Worm (Caenorhabditis elegans): ENCODE data around the gene ZK637.4.

Gene ZK637.4

ce11 chrIII:8887184-8887801 lies 6.3 kb upstream of the ZK637.4 start, which contains the start of gene famh-136 (continued):
- peak; percentile 44 for TF ChIP-seq nhr-11 (tag; optimal IDR thresholded peaks at IDR 0.05)
- no peak for TF ChIP-seq ama-1 (optimal IDR thresholded peaks at IDR 0.05)
- TF ChIP-seq lin-13 (GFP tag; optimal IDR thresholded peaks at IDR 0.05), result peak; percentile 68
- TF ChIP-seq C04F5.9 (tag; optimal IDR thresholded peaks at IDR 0.05), result peak; percentile 93
- no peak for TF ChIP-seq zag-1 (tag; optimal IDR thresholded peaks at IDR 0.05)
- TF ChIP-seq pqm-1 (tag; optimal IDR thresholded peaks at IDR 0.05), result no peak
- TF ChIP-seq elt-2 (tag; optimal IDR thresholded peaks at IDR 0.05), result peak; percentile 64
- TF ChIP-seq nhr-47 (tag; optimal IDR thresholded peaks at IDR 0.05), result peak; percentile 90
- peak; percentile 93 for TF ChIP-seq snu-23 (GFP tag; optimal IDR thresholded peaks at IDR 0.05)
- TF ChIP-seq hlh-17 (GFP tag; optimal IDR thresholded peaks at IDR 0.05; ENCODE audit: borderline replicate concordance), result no peak
- TF ChIP-seq nhr-71 (tag; optimal IDR thresholded peaks at IDR 0.05), result peak; percentile 92
- TF ChIP-seq unc-86 (tag; optimal IDR thresholded peaks at IDR 0.05), result peak; percentile 64
- no peak for TF ChIP-seq unc-30 (tag; optimal IDR thresholded peaks at IDR 0.05)
- TF ChIP-seq nhr-12 (tag; optimal IDR thresholded peaks at IDR 0.05), result no peak
- no peak for TF ChIP-seq ces-1 (GFP tag; optimal IDR thresholded peaks at IDR 0.05)
- peak; percentile 45 for TF ChIP-seq lir-3 (tag; optimal IDR thresholded peaks at IDR 0.05; ENCODE audit: poor library complexity)
- no peak for TF ChIP-seq hlh-4 (tag; optimal IDR thresholded peaks at IDR 0.05)
- TF ChIP-seq nhr-76 (tag; optimal IDR thresholded peaks at IDR 0.05), result no peak
- no peak for TF ChIP-seq vab-15 (tag; optimal IDR thresholded peaks at IDR 0.05)
- peak; percentile 89 for TF ChIP-seq nhr-85 (tag)
- no peak for TF ChIP-seq ceh-90 (tag; optimal IDR thresholded peaks at IDR 0.05)
- peak; percentile 83 for TF ChIP-seq fkh-8 (tag; optimal IDR thresholded peaks at IDR 0.05)
- TF ChIP-seq mef-2 (tag; optimal IDR thresholded peaks at IDR 0.05), result no peak
- TF ChIP-seq sptf-1 (tag; optimal IDR thresholded peaks at IDR 0.05), result no peak
- TF ChIP-seq sox-4 (tag; optimal IDR thresholded peaks at IDR 0.05), result peak; percentile 65
- TF ChIP-seq snpc-4 (tag; optimal IDR thresholded peaks at IDR 0.05), result peak; percentile 74
- peak; percentile 64 for TF ChIP-seq egl-13 (tag; optimal IDR thresholded peaks at IDR 0.05)
- peak; percentile 90 for TF ChIP-seq nhr-90 (tag; optimal IDR thresholded peaks at IDR 0.05; ENCODE audit: poor library complexity)
- peak; percentile 90 to 94 for TF ChIP-seq lsy-2 (tag; optimal IDR thresholded peaks at IDR 0.05)
- peak; percentile 90 for TF ChIP-seq dsc-1 (tag; optimal IDR thresholded peaks at IDR 0.05)
- peak; percentile 74 for TF ChIP-seq skn-1 (tag; optimal IDR thresholded peaks at IDR 0.05)
- no peak for TF ChIP-seq egl-27 (tag; optimal IDR thresholded peaks at IDR 0.05)
- peak; percentile 81 to 92 for TF ChIP-seq lin-35 (GFP tag; optimal IDR thresholded peaks at IDR 0.05)
- peak; percentile 13 for TF ChIP-seq nhr-237 (tag; optimal IDR thresholded peaks at IDR 0.05)
- TF ChIP-seq ztf-4 (tag; optimal IDR thresholded peaks at IDR 0.05), result peak; percentile 71
- no peak for TF ChIP-seq unc-62 (GFP tag; optimal IDR thresholded peaks at IDR 0.05)
- TF ChIP-seq nhr-77 (tag; optimal IDR thresholded peaks at IDR 0.05), result peak; percentile 85
- TF ChIP-seq hpl-2 (GFP tag; optimal IDR thresholded peaks at IDR 0.05), result peak; percentile 56
- TF ChIP-seq mdl-1 (tag; optimal IDR thresholded peaks at IDR 0.05), result peak in 1 of 2 experiments; percentile 79
- TF ChIP-seq fkh-4 (tag; optimal IDR thresholded peaks at IDR 0.05; ENCODE audit: borderline replicate concordance), result peak; percentile 8

DNA sequence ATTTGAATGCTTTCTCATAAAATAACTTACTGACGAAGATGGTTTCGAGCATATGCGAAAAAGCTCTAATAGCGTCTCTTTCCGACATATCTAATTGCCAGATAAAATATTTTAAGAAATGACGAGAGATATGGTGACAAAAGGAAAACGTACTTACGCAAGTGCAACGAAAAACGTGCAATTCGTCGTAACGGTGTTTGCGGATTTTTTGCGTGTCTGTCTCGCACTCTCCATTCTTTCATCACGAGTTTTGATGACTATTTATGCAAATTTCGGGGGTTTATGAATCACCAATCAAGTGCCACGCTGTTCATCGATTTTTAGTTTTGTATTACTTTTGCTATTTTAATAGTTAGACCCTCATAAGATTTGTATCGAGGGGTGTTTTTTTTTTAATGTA lies 4.6 kb upstream of the ZK637.4 start, which contains the start of gene ZK637.14:
TSS of gene ZK637.14 (minus strand) at position 201 of the 400 bp plus-strand sequence.
- no peak for TF ChIP-seq C34B4.2 (tag; optimal IDR thresholded peaks at IDR 0.05)
- peak in 1 of 6 experiments; percentile 6 for TF ChIP-seq elt-3 (tag; optimal IDR thresholded peaks at IDR 0.05)
- TF ChIP-seq nhr-90 (tag; optimal IDR thresholded peaks at IDR 0.05; ENCODE audit: poor library complexity), result peak; percentile 1
- no peak for TF ChIP-seq sptf-1 (tag; optimal IDR thresholded peaks at IDR 0.05)
- peak; percentile 62 to 63 for TF ChIP-seq efl-1 (optimal IDR thresholded peaks at IDR 0.05)
- TF ChIP-seq efl-1 (GFP tag; optimal IDR thresholded peaks at IDR 0.05 in 1 of 2), result peak; percentile 66 to 96
- no peak for TF ChIP-seq Y116A8C.19 (tag; optimal IDR thresholded peaks at IDR 0.05; ENCODE audit: borderline replicate concordance)
- peak; percentile 56 for TF ChIP-seq nhr-47 (tag; optimal IDR thresholded peaks at IDR 0.05)
- TF ChIP-seq unc-130 (tag; optimal IDR thresholded peaks at IDR 0.05), result no peak
- no peak for TF ChIP-seq nhr-76 (tag; optimal IDR thresholded peaks at IDR 0.05)
- peak; percentile 55 for TF ChIP-seq nhr-20 (tag; optimal IDR thresholded peaks at IDR 0.05)
- TF ChIP-seq ceh-82 (tag; optimal IDR thresholded peaks at IDR 0.05), result peak in 1 of 3 experiments; percentile 52
- no peak for TF ChIP-seq lin-14 (GFP tag; optimal IDR thresholded peaks at IDR 0.05)
- peak; percentile 1 for TF ChIP-seq irx-1 (tag; optimal IDR thresholded peaks at IDR 0.05)
- TF ChIP-seq dpl-1 (GFP tag; optimal IDR thresholded peaks at IDR 0.05), result peak; percentile 60 to 69 (median 60)
- TF ChIP-seq nhr-71 (tag; optimal IDR thresholded peaks at IDR 0.05), result peak; percentile 67
- TF ChIP-seq unc-86 (tag; optimal IDR thresholded peaks at IDR 0.05), result peak; percentile 32
- TF ChIP-seq egl-13 (tag; optimal IDR thresholded peaks at IDR 0.05), result peak; percentile 30
- TF ChIP-seq mep-1 (tag; optimal IDR thresholded peaks at IDR 0.05), result peak; percentile 87
- TF ChIP-seq nhr-12 (tag; optimal IDR thresholded peaks at IDR 0.05), result no peak
- no peak for TF ChIP-seq ceh-63 (GFP tag; optimal IDR thresholded peaks at IDR 0.05)

All from whole organism, L1 larva.